Fruit fly (Drosophila melanogaster) whole organism: Measurements from ENCODE around the gene pxb.

Source experiments
- Dll ChIP-seq: fragments of >200 bp; optimal IDR thresholded peaks from 2 replicates; lab custom pipeline; 2017
- pan ChIP-seq: fragments of >200 bp; optimal IDR thresholded peaks from 2 replicates; lab custom pipeline; 2017
- usp ChIP-seq: fragments of >200 bp; optimal IDR thresholded peaks from 2 replicates; lab custom pipeline; 2017; ENCODE audit warnings: missing biosample characterization, missing genetic modification characterization, mixed read lengths

dm6 chr3R:15673248-15673647, 7.3 kb downstream of the pxb start:
- TF ChIP-seq usp: no peak
- TF ChIP-seq Dll (lab: Kevin White, UChicago): no peak
- TF ChIP-seq pan: no peak
